Worm (Caenorhabditis elegans) whole organism, mixed stage, embryonic: ENCODE data around the gene clec-160.
A peak's percentile ranks its signal among the peaks of the same experiment; 100 is the strongest.

Experiments used
- M03D4.4 ChIP-seq: sonication (generic microtip); optimal IDR thresholded peaks from 2 replicates; lab custom pipeline; 2017; ENCODE audit warnings: mild to moderate bottlenecking, missing genetic modification characterization, missing compliant biosample characterization
- blmp-1 ChIP-seq: fragments of 150-350 bp; optimal IDR thresholded peaks from 2 replicates; lab custom pipeline; 2014; ENCODE audit warnings: missing biosample characterization, missing genetic modification characterization
- ceh-39 ChIP-seq: fragments of 150-350 bp; optimal IDR thresholded peaks from 2 replicates; lab custom pipeline; 2014; ENCODE audit warnings: missing biosample characterization, missing genetic modification characterization
- ceh-43 ChIP-seq: fragments of 200-800 bp; sonication (Bioruptor generic); optimal IDR thresholded peaks from 2 replicates; lab custom pipeline; 2018; ENCODE audit warnings: mild to moderate bottlenecking, missing genetic modification characterization, moderate library complexity, missing compliant biosample characterization
- ceh-83 ChIP-seq: fragments of 200-800 bp; sonication (Bioruptor generic); optimal IDR thresholded peaks from 2 replicates; lab custom pipeline; 2018; ENCODE audit warnings: mild to moderate bottlenecking, missing genetic modification characterization, missing compliant biosample characterization
- ces-1 ChIP-seq: fragments of 150-350 bp; optimal IDR thresholded peaks from 2 replicates; lab custom pipeline; 2014; ENCODE audit warnings: missing biosample characterization, missing genetic modification reagents, missing genetic modification characterization
- cnd-1 ChIP-seq: fragments of 200-800 bp; sonication (Bioruptor generic); optimal IDR thresholded peaks from 2 replicates; lab custom pipeline; 2018; ENCODE audit warnings: mild to moderate bottlenecking, missing genetic modification characterization, missing compliant biosample characterization
- drap-1 ChIP-seq: fragments of 200-800 bp; sonication (Bioruptor generic); optimal IDR thresholded peaks from 3 replicates; lab custom pipeline; 2018; ENCODE audit warnings: mild to moderate bottlenecking, missing genetic modification characterization, missing compliant biosample characterization
- elt-1 ChIP-seq: sonication (generic microtip); optimal IDR thresholded peaks from 2 replicates; lab custom pipeline; 2017; ENCODE audit warnings: missing genetic modification characterization, mild to moderate bottlenecking, missing compliant biosample characterization, antibody characterized with exemption, moderate library complexity, borderline replicate concordance; ENCODE audit not compliant: insufficient read depth
- elt-3 ChIP-seq: fragments of 150-350 bp; optimal IDR thresholded peaks from 2 replicates; lab custom pipeline; 2014; ENCODE audit warnings: missing biosample characterization, missing genetic modification characterization
- flh-1 ChIP-seq: fragments of 200-800 bp; sonication (Bioruptor generic); optimal IDR thresholded peaks from 2 replicates; lab custom pipeline; 2018; ENCODE audit warnings: mild to moderate bottlenecking, missing genetic modification characterization, moderate library complexity, missing compliant biosample characterization
- ham-2 ChIP-seq: fragments of 200-800 bp; sonication (Bioruptor generic); optimal IDR thresholded peaks from 2 replicates; lab custom pipeline; 2018; ENCODE audit warnings: mild to moderate bottlenecking, missing genetic modification characterization, missing compliant biosample characterization
- hlh-1 ChIP-seq: fragments of 150-350 bp; optimal IDR thresholded peaks from 2 replicates; lab custom pipeline; 2014; ENCODE audit warnings: missing biosample characterization, missing genetic modification reagents, missing genetic modification characterization
- lin-13 ChIP-seq: fragments of 150-350 bp; optimal IDR thresholded peaks from 2 replicates; lab custom pipeline; 2014; ENCODE audit warnings: missing biosample characterization, missing genetic modification characterization
- lsy-2 ChIP-seq: fragments of 150-350 bp; optimal IDR thresholded peaks from 2 replicates; lab custom pipeline; 2014; ENCODE audit warnings: missing biosample characterization, missing genetic modification characterization
- mep-1 ChIP-seq: fragments of 150-350 bp; optimal IDR thresholded peaks from 2 replicates; lab custom pipeline; 2017; ENCODE audit warnings: missing biosample characterization, missing genetic modification reagents, missing genetic modification characterization, inconsistent platforms
- mls-2 ChIP-seq: sonication (generic microtip); optimal IDR thresholded peaks from 2 replicates; lab custom pipeline; 2016; ENCODE audit warnings: mild to moderate bottlenecking, missing genetic modification characterization, moderate library complexity, missing compliant biosample characterization
- nhr-12 ChIP-seq: fragments of 150-350 bp; optimal IDR thresholded peaks from 2 replicates; lab custom pipeline; 2014; ENCODE audit warnings: missing biosample characterization, missing genetic modification characterization
- nhr-2 ChIP-seq: fragments of 150-350 bp; optimal IDR thresholded peaks from 2 replicates; lab custom pipeline; 2014; ENCODE audit warnings: missing biosample characterization, missing genetic modification characterization
- nhr-237 ChIP-seq: fragments of 150-350 bp; optimal IDR thresholded peaks from 2 replicates; lab custom pipeline; 2014; ENCODE audit warnings: missing biosample characterization, missing genetic modification characterization
- nhr-28 ChIP-seq: fragments of 150-350 bp; optimal IDR thresholded peaks from 2 replicates; lab custom pipeline; 2014; ENCODE audit warnings: missing biosample characterization, missing genetic modification characterization
- nhr-76 ChIP-seq: sonication (generic microtip); optimal IDR thresholded peaks from 2 replicates; lab custom pipeline; 2017; ENCODE audit warnings: missing biosample characterization, missing genetic modification characterization
- pha-4 ChIP-seq: fragments of 150-350 bp; optimal IDR thresholded peaks from 2 replicates; lab custom pipeline; 2018; ENCODE audit warnings: missing biosample characterization, missing genetic modification reagents, missing genetic modification characterization
- sem-2 ChIP-seq: fragments of 200-800 bp; sonication (Bioruptor generic); optimal IDR thresholded peaks from 2 replicates; lab custom pipeline; 2018; ENCODE audit warnings: mild to moderate bottlenecking, missing genetic modification characterization, missing compliant biosample characterization
- snpc-4 ChIP-seq: fragments of 150-350 bp; optimal IDR thresholded peaks from 2 replicates; lab custom pipeline; 2014; ENCODE audit warnings: missing biosample characterization, missing genetic modification characterization
- sptf-1 ChIP-seq: sonication (generic microtip); optimal IDR thresholded peaks from 2 replicates; lab custom pipeline; 2017; ENCODE audit warnings: mild to moderate bottlenecking, missing genetic modification characterization, moderate library complexity, missing compliant biosample characterization
- unc-120 ChIP-seq: sonication (generic microtip); optimal IDR thresholded peaks from 2 replicates; lab custom pipeline; 2017; ENCODE audit warnings: missing genetic modification characterization, missing compliant biosample characterization; ENCODE audit not compliant: poor library complexity, severe bottlenecking
- unc-39 ChIP-seq: fragments of 150-350 bp; optimal IDR thresholded peaks from 2 replicates; lab custom pipeline; 2014; ENCODE audit warnings: missing biosample characterization, missing genetic modification characterization
- unc-62 ChIP-seq: fragments of 150-350 bp; optimal IDR thresholded peaks from 2 replicates; lab custom pipeline; 2014; ENCODE audit warnings: missing biosample characterization, missing genetic modification reagents, missing genetic modification characterization
- zip-8 ChIP-seq: fragments of 150-350 bp; optimal IDR thresholded peaks from 2 replicates; lab custom pipeline; 2014; ENCODE audit warnings: missing biosample characterization, missing genetic modification characterization
- ztf-11 ChIP-seq: fragments of 150-350 bp; optimal IDR thresholded peaks from 2 replicates; lab custom pipeline; 2014; ENCODE audit warnings: missing biosample characterization, missing genetic modification characterization

The clec-160 gene

DNA sequence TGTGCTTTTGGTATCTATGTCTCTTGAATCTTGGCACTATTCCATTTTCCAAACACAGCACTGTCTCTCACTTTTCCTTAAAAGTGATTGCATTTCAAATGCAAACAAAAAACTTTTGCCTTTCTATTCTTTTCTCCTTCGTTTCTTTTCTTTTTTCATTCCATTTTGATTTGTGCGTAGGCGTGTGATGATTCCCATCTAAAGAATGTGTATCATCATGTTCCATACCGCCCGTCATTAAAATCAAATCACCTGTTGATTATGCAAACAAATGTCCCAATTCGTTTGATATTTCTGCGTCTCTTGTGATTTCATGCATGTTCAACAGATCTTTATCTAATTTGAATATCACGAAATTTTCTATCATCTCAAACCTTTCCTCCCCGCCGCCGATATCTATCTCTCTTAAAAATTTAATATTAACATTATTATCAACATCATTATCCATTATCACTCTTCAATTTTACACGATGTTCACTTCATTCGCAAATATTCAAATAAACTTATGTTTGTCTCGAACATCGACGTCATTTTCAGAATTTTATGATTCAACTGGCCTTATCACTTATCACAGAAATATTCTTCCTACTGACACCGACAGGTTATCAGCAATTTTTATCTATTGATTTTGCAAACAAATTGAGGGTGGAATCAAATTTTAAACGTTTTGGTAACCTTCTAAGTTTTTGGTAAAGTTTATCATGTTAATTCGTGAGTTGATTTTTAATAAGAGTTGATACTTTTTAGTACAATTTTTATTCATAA lies 15.7 kb upstream of the clec-160 start:
- TF ChIP-seq zip-8 (tag; lab: Kevin White, UChicago) (no peak), nhr-2 (tag; lab: Kevin White, UChicago) (no peak), hlh-1 (tag; lab: Kevin White, UChicago) (no peak), unc-62 (GFP tag; lab: Kevin White, UChicago) (peak; percentile 11), M03D4.4 (tag; lab: Kevin White, UChicago) (no peak), ces-1 (GFP tag; lab: Kevin White, UChicago) (no peak), mls-2 (no peak), lin-13 (no peak), ztf-11 (no peak), ceh-83 (GFP tag; lab: Kevin White, UChicago) (no peak), elt-3 (tag; lab: Kevin White, UChicago) (peak; percentile 22), ceh-43 (GFP tag; lab: Kevin White, UChicago) (no peak), mep-1 (no peak), elt-1 (tag; lab: Kevin White, UChicago) (peak; percentile 11)

DNA sequence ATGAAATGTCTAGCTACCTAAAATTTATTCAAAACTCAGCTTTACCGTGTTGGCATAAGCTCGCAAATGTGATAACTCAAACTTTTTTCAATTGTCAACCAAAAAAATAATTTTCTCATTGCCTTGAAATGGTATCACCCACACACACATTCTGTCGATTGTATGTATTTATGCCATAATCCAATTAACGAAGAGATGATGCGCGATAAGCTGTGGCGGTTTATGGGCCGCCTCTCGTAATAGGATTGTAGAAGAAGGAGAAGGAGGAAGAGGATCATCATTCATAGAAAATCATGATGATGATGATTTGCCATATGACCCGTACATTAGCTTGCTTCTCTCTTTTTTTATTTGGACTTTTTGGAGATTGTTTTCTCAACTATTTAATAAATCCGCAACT lies 13.4 kb upstream of the clec-160 start:
- TF ChIP-seq sptf-1 (tag; lab: Kevin White, UChicago) (no peak), blmp-1 (tag; lab: Kevin White, UChicago) (no peak), elt-1 (tag; lab: Kevin White, UChicago) (peak; percentile 43), ces-1 (GFP tag; lab: Kevin White, UChicago) (peak; percentile 95), lin-13 (no peak)

DNA sequence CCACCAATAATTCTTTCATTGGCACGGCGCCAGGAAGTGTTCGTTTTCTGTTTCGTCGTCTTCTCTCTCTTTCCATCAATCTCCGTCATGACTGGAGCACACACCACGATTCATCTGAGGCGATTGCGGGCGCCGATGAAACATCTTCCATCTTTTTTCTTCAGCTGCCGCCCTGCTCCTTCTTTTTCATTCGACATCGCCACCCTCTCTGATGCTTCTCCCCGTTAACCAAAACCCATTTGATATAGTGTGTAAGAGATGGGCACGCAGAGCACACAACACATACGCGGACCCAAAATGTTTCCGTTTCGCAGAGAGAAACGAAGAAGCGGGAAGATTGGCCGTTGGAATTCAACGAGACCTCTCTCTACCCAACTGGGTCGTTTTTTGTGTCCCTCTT lies 11.7 kb upstream of the clec-160 start:
- TF ChIP-seq sem-2 (GFP tag; lab: Kevin White, UChicago) (no peak), unc-62 (GFP tag; lab: Kevin White, UChicago) (no peak), unc-120 (tag; lab: Kevin White, UChicago) (peak; percentile 66), sptf-1 (tag; lab: Kevin White, UChicago) (peak; percentile 27), ceh-43 (GFP tag; lab: Kevin White, UChicago) (no peak)

DNA sequence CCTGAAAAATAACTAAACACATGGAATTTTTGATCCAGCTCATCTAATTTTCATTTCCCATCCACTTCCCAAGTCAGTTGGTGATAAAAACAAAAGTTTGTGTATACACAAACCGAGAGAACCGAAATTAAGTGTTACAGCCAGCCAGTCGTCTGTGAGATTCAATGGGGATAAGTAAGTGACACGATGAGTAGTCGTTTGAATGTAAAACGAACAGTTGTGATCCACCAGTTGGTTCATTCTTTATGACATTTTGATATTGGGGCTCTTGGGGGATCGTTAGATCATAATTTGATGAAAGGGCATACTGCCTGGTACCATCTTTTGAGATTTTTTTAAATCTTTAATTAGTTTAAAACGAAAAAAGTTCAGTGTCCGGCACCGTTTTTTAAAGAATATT lies 11.1 kb upstream of the clec-160 start:
- no peak for TF ChIP-seq nhr-76 (tag; lab: Kevin White, UChicago)
- no peak for TF ChIP-seq nhr-237
- peak; percentile 91 for TF ChIP-seq hlh-1 (tag; lab: Kevin White, UChicago)
- TF ChIP-seq zip-8 (tag; lab: Kevin White, UChicago): no peak
- no peak for TF ChIP-seq ham-2 (GFP tag; lab: Kevin White, UChicago)
- no peak for TF ChIP-seq mls-2
- no peak for TF ChIP-seq unc-120 (tag; lab: Kevin White, UChicago)

DNA sequence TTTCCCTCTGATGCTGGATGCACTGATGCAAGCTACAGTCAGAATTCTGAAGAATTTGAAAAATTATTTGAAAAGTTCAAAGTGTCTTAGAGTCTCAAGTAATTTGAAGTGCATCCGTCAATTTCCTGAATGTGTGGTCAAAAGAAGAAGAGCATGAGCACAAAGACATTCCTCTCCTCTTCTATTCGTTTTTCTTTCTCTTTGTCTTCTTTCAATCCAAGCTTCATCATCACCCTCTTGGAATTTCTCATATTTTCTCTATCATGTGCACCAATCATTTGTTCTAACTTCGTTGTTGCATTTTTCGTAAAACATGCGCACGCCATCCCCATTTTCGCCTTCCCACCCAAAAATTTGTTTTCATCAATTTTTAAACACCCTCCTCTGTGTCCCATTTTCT lies 10.2 kb upstream of the clec-160 start:
- TF ChIP-seq zip-8 (tag; lab: Kevin White, UChicago): no peak
- no peak for TF ChIP-seq flh-1 (GFP tag; lab: Kevin White, UChicago)
- TF ChIP-seq pha-4 (tag; lab: Kevin White, UChicago): no peak
- TF ChIP-seq ces-1 (GFP tag; lab: Kevin White, UChicago): peak; percentile 23

DNA sequence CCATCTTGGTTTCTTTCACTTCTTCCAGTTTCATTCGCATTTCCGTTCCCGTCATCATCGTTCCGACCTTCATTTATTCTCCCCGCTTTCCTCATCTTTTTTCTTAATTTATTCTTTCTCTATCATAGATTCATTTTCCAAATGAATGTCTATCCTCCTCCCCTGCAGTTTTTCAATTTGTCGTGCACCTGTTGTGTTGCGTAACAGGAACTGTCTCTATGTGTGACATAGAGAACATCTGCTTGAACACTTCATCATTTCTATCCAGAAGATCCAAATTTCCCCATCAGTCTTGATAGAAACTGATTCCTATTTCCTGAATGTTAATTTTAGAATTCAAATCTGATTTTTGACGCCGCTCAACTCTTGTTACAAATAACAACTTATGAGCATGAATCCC lies 7.8 kb upstream of the clec-160 start:
- TF ChIP-seq M03D4.4 (tag; lab: Kevin White, UChicago): no peak
- TF ChIP-seq nhr-12: no peak
- TF ChIP-seq unc-39 (tag; lab: Kevin White, UChicago): no peak
- TF ChIP-seq blmp-1 (tag; lab: Kevin White, UChicago): no peak
- TF ChIP-seq pha-4 (tag; lab: Kevin White, UChicago): no peak
- TF ChIP-seq elt-1 (tag; lab: Kevin White, UChicago): no peak
- no peak for TF ChIP-seq elt-3 (tag; lab: Kevin White, UChicago)
- TF ChIP-seq hlh-1 (tag; lab: Kevin White, UChicago): peak; percentile 5
- peak; percentile 21 for TF ChIP-seq nhr-2 (tag; lab: Kevin White, UChicago)
- no peak for TF ChIP-seq nhr-76 (tag; lab: Kevin White, UChicago)
- no peak for TF ChIP-seq ceh-43 (GFP tag; lab: Kevin White, UChicago)
- peak; percentile 35 for TF ChIP-seq zip-8 (tag; lab: Kevin White, UChicago)
- no peak for TF ChIP-seq nhr-28 (tag; lab: Kevin White, UChicago)
- no peak for TF ChIP-seq nhr-237
- no peak for TF ChIP-seq ceh-83 (GFP tag; lab: Kevin White, UChicago)
- no peak for TF ChIP-seq ztf-11
- no peak for TF ChIP-seq sem-2 (GFP tag; lab: Kevin White, UChicago)
- no peak for TF ChIP-seq flh-1 (GFP tag; lab: Kevin White, UChicago)
- TF ChIP-seq ces-1 (GFP tag; lab: Kevin White, UChicago): no peak
- no peak for TF ChIP-seq sptf-1 (tag; lab: Kevin White, UChicago)
- no peak for TF ChIP-seq ceh-39
- no peak for TF ChIP-seq lsy-2 (tag; lab: Kevin White, UChicago)
- no peak for TF ChIP-seq snpc-4 (tag; lab: Kevin White, UChicago)
- TF ChIP-seq cnd-1 (tag; lab: Kevin White, UChicago): no peak
- no peak for TF ChIP-seq mep-1
- no peak for TF ChIP-seq drap-1
